Worm (Caenorhabditis elegans) whole organism, late embryonic: ENCODE data around the gene col-173.
"Not testable (repeated sequence)": the region's sequence is repeated elsewhere in the genome, so short reads cannot be mapped to it uniquely, and the experiment has no call there.

ENCODE experiments used
- C38D4.7 ChIP-seq: fragments of 200-800 bp; sonication (Bioruptor generic); optimal IDR thresholded peaks from 2 replicates; lab custom pipeline; 2018; ENCODE audit warnings: mild to moderate bottlenecking, missing genetic modification characterization, moderate library complexity, missing compliant biosample characterization
- K09A11.1 ChIP-seq: sonication (generic microtip); optimal IDR thresholded peaks from 2 replicates; lab custom pipeline; 2017; ENCODE audit warnings: antibody characterized with exemption, mild to moderate bottlenecking, missing genetic modification characterization, missing compliant biosample characterization; ENCODE audit not compliant: insufficient read depth
- ama-1 ChIP-seq: fragments of 150-350 bp; optimal IDR thresholded peaks from 2 replicates; lab custom pipeline; 2014
- ceh-19 ChIP-seq: fragments of 200-800 bp; sonication (Bioruptor generic); optimal IDR thresholded peaks from 2 replicates; lab custom pipeline; 2018; ENCODE audit warnings: mild to moderate bottlenecking, missing genetic modification characterization, missing compliant biosample characterization
- ceh-22 ChIP-seq: sonication (generic microtip); optimal IDR thresholded peaks from 2 replicates; lab custom pipeline; 2017; ENCODE audit warnings: missing biosample characterization, missing genetic modification characterization
- ceh-24 ChIP-seq: sonication (generic microtip); optimal IDR thresholded peaks from 2 replicates; lab custom pipeline; 2016; ENCODE audit warnings: mild to moderate bottlenecking, missing genetic modification characterization, missing compliant biosample characterization
- ceh-30 ChIP-seq: fragments of 150-350 bp; optimal IDR thresholded peaks from 2 replicates; lab custom pipeline; 2014; ENCODE audit warnings: missing biosample characterization, missing genetic modification characterization
- ceh-6 ChIP-seq: fragments of 200-800 bp; sonication (Bioruptor generic); optimal IDR thresholded peaks from 2 replicates; lab custom pipeline; 2018; ENCODE audit warnings: mild to moderate bottlenecking, missing genetic modification characterization, missing compliant biosample characterization
- dmd-4 ChIP-seq: sonication (generic microtip); optimal IDR thresholded peaks from 2 replicates; lab custom pipeline; 2016; ENCODE audit warnings: borderline replicate concordance, missing genetic modification characterization, missing compliant biosample characterization
- elt-2 ChIP-seq: sonication (generic microtip); optimal IDR thresholded peaks from 2 replicates; lab custom pipeline; 2016; ENCODE audit warnings: missing genetic modification reagents, missing genetic modification characterization, missing compliant biosample characterization
- elt-4 ChIP-seq: sonication (generic microtip); optimal IDR thresholded peaks from 2 replicates; lab custom pipeline; 2016; ENCODE audit warnings: missing genetic modification characterization, missing compliant biosample characterization
- fax-1 ChIP-seq: sonication (generic microtip); optimal IDR thresholded peaks from 2 replicates; lab custom pipeline; 2016; ENCODE audit warnings: missing genotype, missing genetic modification characterization, missing compliant biosample characterization
- fkh-10 ChIP-seq: fragments of 150-350 bp; optimal IDR thresholded peaks from 2 replicates; lab custom pipeline; 2014; ENCODE audit warnings: missing biosample characterization, missing genetic modification reagents, missing genetic modification characterization
- fkh-6 ChIP-seq: sonication (generic microtip); optimal IDR thresholded peaks from 2 replicates; lab custom pipeline; 2016; ENCODE audit warnings: missing genetic modification characterization, missing compliant biosample characterization
- gmeb-2 ChIP-seq: sonication (generic microtip); optimal IDR thresholded peaks from 2 replicates; lab custom pipeline; 2016; ENCODE audit warnings: missing genetic modification characterization, inconsistent platforms, missing compliant biosample characterization
- hlh-13 ChIP-seq: fragments of 200-800 bp; sonication (Bioruptor generic); optimal IDR thresholded peaks from 2 replicates; lab custom pipeline; 2018; ENCODE audit warnings: mild to moderate bottlenecking, missing genetic modification characterization, missing compliant biosample characterization
- lim-6 ChIP-seq: sonication (generic microtip); optimal IDR thresholded peaks from 2 replicates; lab custom pipeline; 2016; ENCODE audit warnings: missing genetic modification characterization, missing compliant biosample characterization
- madf-2 ChIP-seq: sonication (generic microtip); optimal IDR thresholded peaks from 2 replicates; lab custom pipeline; 2017; ENCODE audit warnings: missing genetic modification characterization, missing compliant biosample characterization
- mec-3 ChIP-seq: sonication (generic microtip); optimal IDR thresholded peaks from 2 replicates; lab custom pipeline; 2016; ENCODE audit warnings: borderline replicate concordance, missing genetic modification characterization, missing compliant biosample characterization
- nfya-1 ChIP-seq: sonication (generic microtip); optimal IDR thresholded peaks from 2 replicates; lab custom pipeline; 2017; ENCODE audit warnings: missing genetic modification characterization, mild to moderate bottlenecking, missing compliant biosample characterization, antibody characterized with exemption, moderate library complexity
- npax-4 ChIP-seq: sonication (generic microtip); optimal IDR thresholded peaks from 2 replicates; lab custom pipeline; 2016; ENCODE audit warnings: missing genetic modification characterization, missing compliant biosample characterization
- pag-3 ChIP-seq: sonication (generic microtip); optimal IDR thresholded peaks from 2 replicates; lab custom pipeline; 2016; ENCODE audit warnings: missing compliant biosample characterization, missing genetic modification characterization, borderline replicate concordance
- pat-9 ChIP-seq: fragments of 200-800 bp; sonication (Bioruptor generic); optimal IDR thresholded peaks from 2 replicates; lab custom pipeline; 2018; ENCODE audit warnings: mild to moderate bottlenecking, missing genetic modification characterization, moderate library complexity, missing compliant biosample characterization
- pax-1 ChIP-seq: fragments of 150-350 bp; optimal IDR thresholded peaks from 2 replicates; lab custom pipeline; 2014; ENCODE audit warnings: missing biosample characterization, missing genetic modification characterization
- pqm-1 ChIP-seq: sonication (generic microtip); optimal IDR thresholded peaks from 2 replicates; lab custom pipeline; 2016; ENCODE audit warnings: missing genetic modification characterization, missing compliant biosample characterization
- ref-2 ChIP-seq: sonication (generic microtip); optimal IDR thresholded peaks from 2 replicates; lab custom pipeline; 2016; ENCODE audit warnings: missing genetic modification characterization, missing compliant biosample characterization
- sdc-2 ChIP-seq: sonication (generic microtip); optimal IDR thresholded peaks from 2 replicates; lab custom pipeline; 2016; ENCODE audit warnings: missing genotype, missing genetic modification characterization, missing compliant biosample characterization
- sox-4 ChIP-seq: sonication (generic microtip); optimal IDR thresholded peaks from 2 replicates; lab custom pipeline; 2017; ENCODE audit warnings: mild to moderate bottlenecking, missing genetic modification characterization, inconsistent platforms, missing compliant biosample characterization
- tbx-7 ChIP-seq: sonication (generic microtip); optimal IDR thresholded peaks from 2 replicates; lab custom pipeline; 2016; ENCODE audit warnings: missing genotype, missing genetic modification characterization, missing compliant biosample characterization
- unc-3 ChIP-seq, 2 experiments: fragments of 200-800 bp in 1 of 2; sonication (Bioruptor generic) in 1 of 2; sonication (generic microtip) in 1 of 2; conservative IDR thresholded peaks in 1 of 2; optimal IDR thresholded peaks in 1 of 2; 2 replicates each; pipeline versions ENCODE4 v1.3.6 to Lab custom; 2016 to 2022; ENCODE audit warnings: missing compliant biosample characterization in 2 of 2, missing genetic modification characterization in 2 of 2, missing genetic modification reagents in 1 of 2
- unc-86 ChIP-seq: sonication (generic microtip); optimal IDR thresholded peaks from 2 replicates; lab custom pipeline; 2016; ENCODE audit warnings: missing genetic modification characterization, missing compliant biosample characterization
- zip-5 ChIP-seq: sonication (generic microtip); optimal IDR thresholded peaks from 2 replicates; lab custom pipeline; 2016; ENCODE audit warnings: missing genetic modification characterization, missing compliant biosample characterization

The col-173 gene

ce11 chrX:6885227-6885853, 8.0 kb upstream of the col-173 start, which contains the start of gene F41C6.7:
Gene F41C6.7 (minus strand): TSS chrX:6885277.
- TF ChIP-seq gmeb-2 (no peak), elt-2 (tag; lab: Kevin White, UChicago) (peak; percentile 25)
- TF ChIP-seq, all 69 proteins: peak for 1

- TF ChIP-seq hlh-13 (no peak), nfya-1 (tag; lab: Kevin White, UChicago) (no peak), ceh-30 (no peak), ceh-6 (GFP tag; lab: Kevin White, UChicago) (no peak), sox-4 (no peak), dmd-4 (no peak), ceh-24 (tag; lab: Kevin White, UChicago) (no peak), elt-2 (tag; lab: Kevin White, UChicago) (no peak), fax-1 (tag; lab: Kevin White, UChicago) (no peak), npax-4 (tag; lab: Kevin White, UChicago) (no peak), gmeb-2 (no peak), tbx-7 (tag; lab: Kevin White, UChicago) (no peak), madf-2 (no peak)
Observed at ce11 chrX:6884439-6884838, 7.1 kb upstream of the col-173 start.

ce11 chrX:6881795-6882194, 4.5 kb upstream of the col-173 start, which contains the start of gene F41C6.6:
Gene F41C6.6 (minus strand): TSS chrX:6881895.
- not testable (repeated sequence) for TF ChIP-seq fkh-6 (tag; lab: Kevin White, UChicago); pat-9 (tag; lab: Kevin White, UChicago); ceh-22

- no peak for TF ChIP-seq fkh-10 (GFP tag; lab: Kevin White, UChicago)
- TF ChIP-seq ama-1 (lab: Kevin White, UChicago), result no peak
- TF ChIP-seq unc-86 (tag; lab: Kevin White, UChicago), result no peak
- no peak for TF ChIP-seq zip-5
- no peak for TF ChIP-seq pag-3
- no peak for TF ChIP-seq pat-9 (tag; lab: Kevin White, UChicago)
- no peak for TF ChIP-seq K09A11.1 (tag; lab: Kevin White, UChicago)
- no peak for TF ChIP-seq ref-2 (tag; lab: Kevin White, UChicago)
- TF ChIP-seq madf-2, result no peak
- no peak for TF ChIP-seq fkh-6 (tag; lab: Kevin White, UChicago)
- TF ChIP-seq nfya-1 (tag; lab: Kevin White, UChicago), result no peak
- TF ChIP-seq pax-1 (tag; lab: Kevin White, UChicago), result no peak
- TF ChIP-seq pqm-1 (tag; lab: Kevin White, UChicago), result no peak
- no peak for TF ChIP-seq lim-6 (tag; lab: Kevin White, UChicago)
- TF ChIP-seq sdc-2 (tag; lab: Kevin White, UChicago), result no peak
- TF ChIP-seq hlh-13, result no peak
Observed at ce11 chrX:6875273-6875672, 2.1 kb downstream of the col-173 start.

- TF ChIP-seq ceh-19 (GFP tag; lab: Kevin White, UChicago), result no peak
- TF ChIP-seq elt-4 (tag; lab: Kevin White, UChicago), result no peak
- TF ChIP-seq unc-3 (GFP tag; conservative IDR thresholded peaks at IDR 0.05; lab: Robert Waterston, UW), result no peak
- no peak for TF ChIP-seq unc-3 (tag; optimal IDR thresholded peaks at IDR 0.05; lab: Kevin White, UChicago)
- TF ChIP-seq mec-3 (tag; lab: Kevin White, UChicago), result no peak
Observed at ce11 chrX:6874723-6875122, 2.6 kb downstream of the col-173 start, which contains the start of gene F41C6.4. Gene F41C6.4 (minus strand): TSS chrX:6874823.

ce11 chrX:6868669-6869068, 8.7 kb downstream of the col-173 start, which contains the start of gene C53B7.6:
Gene C53B7.6 (minus strand): TSS chrX:6868769.
- TF ChIP-seq C38D4.7 (GFP tag; lab: Kevin White, UChicago); tbx-7 (tag; lab: Kevin White, UChicago); ceh-6 (GFP tag; lab: Kevin White, UChicago): not testable (repeated sequence)
